Worm (Caenorhabditis elegans): Measurements from ENCODE around the gene hach-1.

hach-1 gene

ce11 chrIII:5603439-5603986 is 48.3 kb downstream of the hach-1 start, which contains the start of gene madf-11 (continued):
- TF ChIP-seq hsf-1 (GFP tag; IDR thresholded peaks at IDR 0.05) (no peak), ets-4 (GFP tag; optimal IDR thresholded peaks at IDR 0.05) (peak; percentile 5), nhr-27 (tag; optimal IDR thresholded peaks at IDR 0.05) (no peak), rcor-1 (GFP tag; IDR thresholded peaks at IDR 0.05) (peak; percentile 34; the same call in 1 of the 2 replicates), Y53F4B.3 (GFP tag; IDR thresholded peaks at IDR 0.05) (no peak), ztf-28 (GFP tag; IDR thresholded peaks at IDR 0.05) (no peak), dpl-1 (GFP tag; optimal IDR thresholded peaks at IDR 0.05) (no peak), ccch-3 (GFP tag; optimal IDR thresholded peaks at IDR 0.05) (no peak), egl-18 (GFP tag; IDR thresholded peaks at IDR 0.05) (no peak), ama-1 (optimal IDR thresholded peaks at IDR 0.05) (no peak), ama-1 (GFP tag; optimal IDR thresholded peaks at IDR 0.05) (no peak), unc-130 (GFP tag; optimal IDR thresholded peaks at IDR 0.05) (no peak), lsl-1 (GFP tag; optimal IDR thresholded peaks at IDR 0.05) (no peak), snpc-3.4 (tag; optimal IDR thresholded peaks at IDR 0.05) (no peak), F49E8.2 (tag; optimal IDR thresholded peaks at IDR 0.05; ENCODE audit: insufficient read depth) (no peak), D2030.7 (GFP tag; IDR thresholded peaks at IDR 0.05) (no peak), ceh-58 (GFP tag; IDR thresholded peaks at IDR 0.05) (no peak), F55B11.4 (tag; optimal IDR thresholded peaks at IDR 0.05; ENCODE audit: borderline replicate concordance, insufficient read depth) (no peak), ztf-18 (tag; optimal IDR thresholded peaks at IDR 0.05) (peak; percentile 9), gei-17 (GFP tag; optimal IDR thresholded peaks at IDR 0.05) (no peak), rpc-1 (optimal IDR thresholded peaks at IDR 0.05) (no peak), rpc-1 (tag; optimal IDR thresholded peaks at IDR 0.05) (no peak), tbx-9 (tag; optimal IDR thresholded peaks at IDR 0.05; ENCODE audit: borderline replicate concordance) (no peak), hmg-20 (GFP tag; IDR thresholded peaks at IDR 0.05) (no peak), K12H6.12 (tag; optimal IDR thresholded peaks at IDR 0.05) (peak; percentile 62), F22D6.2 (tag; optimal IDR thresholded peaks at IDR 0.05) (no peak), F57C9.4 (tag; optimal IDR thresholded peaks at IDR 0.05) (no peak), F23B12.7 (tag; optimal IDR thresholded peaks at IDR 0.05; ENCODE audit: insufficient read depth) (no peak), somi-1 (GFP tag; optimal IDR thresholded peaks at IDR 0.05) (no peak), F52B5.7 (tag; optimal IDR thresholded peaks at IDR 0.05) (no peak), tlf-1 (GFP tag; optimal IDR thresholded peaks at IDR 0.05) (no peak), hmg-1.2 (GFP tag; IDR thresholded peaks at IDR 0.05) (peak; percentile 57; the same call in 1 of the 2 replicates), atf-7 (tag; optimal IDR thresholded peaks at IDR 0.05) (no peak), lsy-27 (tag; optimal IDR thresholded peaks at IDR 0.05; ENCODE audit: borderline replicate concordance, insufficient read depth) (no peak), rec-8 (tag; optimal IDR thresholded peaks at IDR 0.05) (no peak), nfya-1 (tag; optimal IDR thresholded peaks at IDR 0.05; ENCODE audit: borderline replicate concordance, insufficient read depth) (no peak), pbrm-1 (GFP tag; IDR thresholded peaks at IDR 0.05) (no peak), lin-35 (GFP tag; optimal IDR thresholded peaks at IDR 0.05) (peak in 1 of 3 experiments; percentile 67), die-1 (tag; optimal IDR thresholded peaks at IDR 0.05) (no peak), T26A5.8 (tag; optimal IDR thresholded peaks at IDR 0.05) (no peak), nfyb-1 (GFP tag; IDR thresholded peaks at IDR 0.05) (0 out of 2 replicates have a peak, but pooled peaks have one; percentile 35), egrh-3 (GFP tag; IDR thresholded peaks at IDR 0.05) (no peak), bed-2 (GFP tag; IDR thresholded peaks at IDR 0.05) (no peak; the same call in 1 of the 2 replicates), madf-8 (GFP tag; conservative IDR thresholded peaks at IDR 0.05) (no peak), Y95B8A.8 (GFP tag; IDR thresholded peaks at IDR 0.05) (no peak), dpff-1 (tag; optimal IDR thresholded peaks at IDR 0.05) (no peak), cebp-1 (GFP tag; IDR thresholded peaks at IDR 0.05) (no peak), cebp-1 (tag; optimal IDR thresholded peaks at IDR 0.05) (peak; percentile 58), mes-4 (tag; optimal IDR thresholded peaks at IDR 0.05) (no peak)
